Fruit fly (Drosophila melanogaster) whole organism, embryonic: ENCODE results near the gene Ppt2.

Experiments used
- Atf-2 ChIP-seq: fragments of 200-800 bp; sonication (Bioruptor generic); optimal IDR thresholded peaks from 2 replicates; lab custom pipeline; 2016; ENCODE audit warnings: missing biosample characterization, missing genetic modification characterization
- CG1024 ChIP-seq: fragments of 200-800 bp; sonication (Bioruptor generic); IDR thresholded peaks from 2 replicates; pipeline ENCODE4 v1.3.6; 2022; ENCODE audit warnings: missing biosample characterization, missing genetic modification characterization
- CG10979 ChIP-seq: fragments of 200-800 bp; sonication (Bioruptor generic); optimal IDR thresholded peaks from 2 replicates; lab custom pipeline; 2018; ENCODE audit warnings: missing biosample characterization, mild to moderate bottlenecking, missing genetic modification characterization, moderate library complexity
- CG11504 ChIP-seq: fragments of 200-800 bp; sonication (Bioruptor generic); optimal IDR thresholded peaks from 3 replicates; lab custom pipeline; 2019; ENCODE audit warnings: missing biosample characterization, mild to moderate bottlenecking, missing genetic modification characterization, moderate library complexity
- CG11560 ChIP-seq: fragments of 200-800 bp; sonication (Bioruptor generic); IDR thresholded peaks from 3 replicates; pipeline ENCODE4 v1.3.6; 2022; ENCODE audit warnings: missing biosample characterization, missing genetic modification characterization
- CG17361 ChIP-seq: fragments of 200-800 bp; sonication (Bioruptor generic); IDR thresholded peaks from 3 replicates; pipeline ENCODE4 v1.3.6; 2022; ENCODE audit warnings: missing biosample characterization, missing genetic modification characterization
- CG17802 ChIP-seq: fragments of 200-800 bp; sonication (Bioruptor generic); optimal IDR thresholded peaks from 2 replicates; lab custom pipeline; 2018; ENCODE audit warnings: missing biosample characterization, mild to moderate bottlenecking, missing genetic modification characterization, moderate library complexity
- CG2678 ChIP-seq: fragments of 200-800 bp; sonication (Bioruptor generic); optimal IDR thresholded peaks from 3 replicates; lab custom pipeline; 2019; ENCODE audit warnings: missing biosample characterization, mild to moderate bottlenecking, missing genetic modification characterization, moderate library complexity
- CG2889 ChIP-seq: fragments of 200-800 bp; sonication (Bioruptor generic); IDR thresholded peaks from 3 replicates; pipeline ENCODE4 v1.3.6; 2022; ENCODE audit warnings: missing biosample characterization, missing genetic modification characterization
- CG31365 ChIP-seq: fragments of 200-800 bp; sonication (Bioruptor generic); optimal IDR thresholded peaks from 2 replicates; lab custom pipeline; 2018; ENCODE audit warnings: missing biosample characterization, mild to moderate bottlenecking, missing genetic modification characterization
- CG31388 ChIP-seq: fragments of 200-800 bp; sonication (Bioruptor generic); optimal IDR thresholded peaks from 2 replicates; lab custom pipeline; 2016; ENCODE audit warnings: missing biosample characterization, missing genetic modification characterization
- CG32772 ChIP-seq: fragments of 200-800 bp; sonication (Bioruptor generic); IDR thresholded peaks from 2 replicates; pipeline ENCODE4 v1.3.6; 2022; ENCODE audit warnings: missing biosample characterization, missing genetic modification characterization
- CG3847 ChIP-seq: fragments of 200-800 bp; sonication (Bioruptor generic); IDR thresholded peaks from 2 replicates; pipeline ENCODE4 v1.3.6; 2022; ENCODE audit warnings: missing biosample characterization, missing genetic modification characterization
- CG4404 ChIP-seq: fragments of 200-800 bp; sonication (Bioruptor generic); IDR thresholded peaks from 2 replicates; pipeline ENCODE4 v1.3.6; 2022; ENCODE audit warnings: missing biosample characterization, missing genetic modification characterization
- CG4617 ChIP-seq: fragments of 200-800 bp; sonication (Bioruptor generic); optimal IDR thresholded peaks from 3 replicates; lab custom pipeline; 2016; ENCODE audit warnings: missing biosample characterization, missing genetic modification characterization, borderline replicate concordance
- CG4820 ChIP-seq: fragments of 200-800 bp; sonication (Bioruptor generic); optimal IDR thresholded peaks from 3 replicates; lab custom pipeline; 2016; ENCODE audit warnings: missing biosample characterization, missing genetic modification characterization
- CG7357 ChIP-seq: fragments of 200-800 bp; sonication (Bioruptor generic); IDR thresholded peaks from 3 replicates; pipeline ENCODE4 v1.3.6; 2022; ENCODE audit warnings: missing biosample characterization, missing genetic modification characterization
- CG7372 ChIP-seq: fragments of 200-800 bp; sonication (Bioruptor generic); IDR thresholded peaks from 2 replicates; pipeline ENCODE4 v1.3.6; 2022; ENCODE audit warnings: missing biosample characterization, missing genetic modification characterization
- CG8089 ChIP-seq: fragments of 200-800 bp; sonication (Bioruptor generic); optimal IDR thresholded peaks from 3 replicates; lab custom pipeline; 2016; ENCODE audit warnings: missing biosample characterization, missing genetic modification characterization
- CG8924 ChIP-seq: fragments of 200-800 bp; optimal IDR thresholded peaks from 3 replicates; lab custom pipeline; 2019; ENCODE audit warnings: missing biosample characterization, mild to moderate bottlenecking, missing genetic modification characterization, moderate library complexity
- CG9876 ChIP-seq: fragments of 200-800 bp; sonication (Bioruptor generic); optimal IDR thresholded peaks from 2 replicates; lab custom pipeline; 2016; ENCODE audit warnings: missing biosample characterization, missing genetic modification characterization
- GATAe ChIP-seq: fragments of 200-800 bp; sonication (Bioruptor generic); conservative IDR thresholded peaks from 2 replicates; pipeline ENCODE4 v1.3.6; 2022; ENCODE audit warnings: missing biosample characterization, missing genetic modification characterization
- Hmx ChIP-seq: fragments of 200-800 bp; sonication (Bioruptor generic); optimal IDR thresholded peaks from 2 replicates; lab custom pipeline; 2016; ENCODE audit warnings: missing biosample characterization, missing genetic modification characterization
- Hr51 ChIP-seq, 2 experiments: fragments of 200-800 bp; sonication (Bioruptor generic); optimal IDR thresholded peaks; 2 replicates in 1 of 2; 3 replicates in 1 of 2; lab custom pipeline; 2016 to 2018; ENCODE audit warnings: missing biosample characterization in 2 of 2, missing genetic modification characterization in 2 of 2, mild to moderate bottlenecking in 1 of 2, moderate library complexity in 1 of 2
- Jarid2 ChIP-seq: fragments of 200-800 bp; sonication (Bioruptor generic); optimal IDR thresholded peaks from 3 replicates; lab custom pipeline; 2017; ENCODE audit warnings: mild to moderate bottlenecking, missing biosample characterization, missing genetic modification reagents, missing genetic modification characterization
- Kr ChIP-seq: fragments of 200-800 bp; sonication (Bioruptor generic); optimal IDR thresholded peaks from 2 replicates; lab custom pipeline; 2017; ENCODE audit warnings: missing biosample characterization, mild to moderate bottlenecking, missing genetic modification characterization
- Med ChIP-seq: fragments of 200-800 bp; sonication (Bioruptor generic); peaks from one replicate; lab custom pipeline; 2016; ENCODE audit warnings: missing biosample characterization, missing genetic modification characterization, mild to moderate bottlenecking, inconsistent platforms, moderate library complexity
- Optix ChIP-seq: fragments of 200-800 bp; sonication (Bioruptor generic); IDR thresholded peaks from 3 replicates; pipeline ENCODE4 v1.3.6; 2022; ENCODE audit warnings: missing biosample characterization, missing genetic modification characterization
- Pdp1 ChIP-seq, 2 experiments: fragments of 200-800 bp; sonication (Bioruptor generic); optimal IDR thresholded peaks; 3 replicates each; lab custom pipeline; 2016; ENCODE audit warnings: missing biosample characterization in 2 of 2, missing genetic modification characterization in 2 of 2, mild to moderate bottlenecking in 1 of 2, moderate library complexity in 1 of 2
- Rx ChIP-seq: fragments of 200-800 bp; sonication (Bioruptor generic); IDR thresholded peaks from 2 replicates; pipeline ENCODE4 v1.3.6; 2022; ENCODE audit warnings: missing biosample characterization, missing genetic modification characterization
- Ssrp ChIP-seq: fragments of 200-800 bp; sonication (Bioruptor generic); optimal IDR thresholded peaks from 2 replicates; lab custom pipeline; 2018; ENCODE audit warnings: missing biosample characterization, mild to moderate bottlenecking, missing genetic modification characterization, moderate library complexity
- Xrp1 ChIP-seq: fragments of 200-800 bp; sonication (Bioruptor generic); IDR thresholded peaks from 2 replicates; pipeline ENCODE4 v1.3.6; 2022; ENCODE audit warnings: missing biosample characterization, missing genetic modification characterization
- ac ChIP-seq: fragments of 200-800 bp; sonication (Bioruptor generic); optimal IDR thresholded peaks from 3 replicates; lab custom pipeline; 2017; ENCODE audit warnings: missing biosample characterization, mild to moderate bottlenecking, missing genetic modification characterization
- crol ChIP-seq: fragments of 200-800 bp; sonication (Bioruptor generic); IDR thresholded peaks from 2 replicates; pipeline ENCODE4 v1.3.6; 2022; ENCODE audit warnings: missing biosample characterization, missing genetic modification characterization
- disco-r ChIP-seq: fragments of 200-800 bp; sonication (Bioruptor generic); optimal IDR thresholded peaks from 2 replicates; lab custom pipeline; 2016; ENCODE audit warnings: missing biosample characterization, missing genetic modification characterization
- dmrt99B ChIP-seq: fragments of 200-800 bp; sonication (Bioruptor generic); optimal IDR thresholded peaks from 2 replicates; lab custom pipeline; 2018; ENCODE audit warnings: missing biosample characterization, mild to moderate bottlenecking, missing genetic modification characterization, moderate library complexity
- gt ChIP-seq: fragments of 200-800 bp; sonication (Bioruptor generic); IDR thresholded peaks from 2 replicates; pipeline ENCODE4 v1.3.6; 2022; ENCODE audit warnings: missing biosample characterization, missing genetic modification characterization
- her ChIP-seq: fragments of 200-800 bp; sonication (Bioruptor generic); optimal IDR thresholded peaks from 2 replicates; lab custom pipeline; 2016; ENCODE audit warnings: missing biosample characterization, missing genetic modification characterization
- jumu ChIP-seq: fragments of 200-800 bp; sonication (Bioruptor generic); optimal IDR thresholded peaks from 3 replicates; lab custom pipeline; 2016; ENCODE audit warnings: missing biosample characterization, missing genetic modification characterization
- lmd ChIP-seq: fragments of 200-800 bp; sonication (Bioruptor generic); IDR thresholded peaks from 2 replicates; pipeline ENCODE4 v1.3.6; 2022; ENCODE audit warnings: missing biosample characterization, missing genetic modification characterization
- mld ChIP-seq: fragments of 200-800 bp; sonication (Bioruptor generic); IDR thresholded peaks from 3 replicates; pipeline ENCODE4 v1.3.6; 2022; ENCODE audit warnings: missing biosample characterization, missing genetic modification characterization; ENCODE audit not compliant: partially characterized antibody
- nerfin-1 ChIP-seq: fragments of 200-800 bp; sonication (Bioruptor generic); optimal IDR thresholded peaks from 3 replicates; lab custom pipeline; 2019; ENCODE audit warnings: missing biosample characterization, mild to moderate bottlenecking, missing genetic modification characterization, moderate library complexity
- nom ChIP-seq: fragments of 200-800 bp; sonication (Bioruptor generic); optimal IDR thresholded peaks from 2 replicates; lab custom pipeline; 2017; ENCODE audit warnings: missing biosample characterization, missing genetic modification characterization, mild to moderate bottlenecking, moderate library complexity, missing genetic modification reagents
- p53 ChIP-seq: fragments of 200-800 bp; sonication (Bioruptor generic); optimal IDR thresholded peaks from 2 replicates; lab custom pipeline; 2016; ENCODE audit warnings: missing biosample characterization, missing genetic modification characterization
- pros ChIP-seq: fragments of 200-800 bp; sonication (Bioruptor generic); optimal IDR thresholded peaks from 3 replicates; lab custom pipeline; 2019; ENCODE audit warnings: missing biosample characterization, mild to moderate bottlenecking, missing genetic modification characterization, moderate library complexity
- ranshi ChIP-seq: fragments of 200-800 bp; sonication (Bioruptor generic); IDR thresholded peaks from 2 replicates; pipeline ENCODE4 v1.3.6; 2022; ENCODE audit warnings: missing biosample characterization, missing genetic modification characterization
- sens ChIP-seq: fragments of 200-800 bp; sonication (Bioruptor generic); peaks from one replicate; lab custom pipeline; 2016; ENCODE audit warnings: missing biosample characterization, missing genetic modification characterization
- seq ChIP-seq: fragments of 200-800 bp; sonication (Bioruptor generic); IDR thresholded peaks from 2 replicates; pipeline ENCODE4 v1.3.6; 2022; ENCODE audit warnings: missing biosample characterization, missing genetic modification characterization
- slou ChIP-seq: fragments of 200-800 bp; sonication (Bioruptor generic); optimal IDR thresholded peaks from 3 replicates; lab custom pipeline; 2016; ENCODE audit warnings: missing biosample characterization, missing genetic modification characterization
- tin ChIP-seq: fragments of 200-800 bp; sonication (Bioruptor generic); optimal IDR thresholded peaks from 3 replicates; lab custom pipeline; 2016; ENCODE audit warnings: missing biosample characterization, missing genetic modification characterization
- tna ChIP-seq: fragments of 200-800 bp; sonication (Bioruptor generic); IDR thresholded peaks from 2 replicates; pipeline ENCODE4 v1.3.6; 2022; ENCODE audit warnings: missing biosample characterization, missing genetic modification characterization; ENCODE audit not compliant: partially characterized antibody
- vvl ChIP-seq: fragments of 200-800 bp; sonication (Bioruptor generic); IDR thresholded peaks from 2 replicates; pipeline ENCODE4 v1.3.6; 2022; ENCODE audit warnings: missing biosample characterization, missing genetic modification characterization

Gene Ppt2

dm6 chr2L:11323917-11324316 lies 43.8 kb downstream of the Ppt2 start (continued):
- TF ChIP-seq CG31365 (tag; lab: Kevin White, UChicago) (no peak), pros (GFP tag; lab: Kevin White, UChicago) (no peak), CG11560 (no peak), ranshi (peak; percentile 67; the same call in 1 of the 2 replicates), Kr (GFP tag; lab: Kevin White, UChicago) (no peak), p53 (no peak), CG3847 (GFP tag; lab: Robert Waterston, UW) (peak; percentile 24; the same call in 1 of the 2 replicates), lmd (peak; percentile 69), her (peak; percentile 2), Atf-2 (peak; percentile 19), tna (GFP tag; lab: Robert Waterston, UW) (no peak), Hr51 (GFP tag; optimal IDR thresholded peaks at IDR 0.05; lab: Kevin White, UChicago) (peak in 1 of 2 experiments; percentile 64), mld (GFP tag; lab: Robert Waterston, UW) (no peak), crol (no peak), GATAe (GFP tag; lab: Robert Waterston, UW) (no peak), CG8924 (tag; lab: Kevin White, UChicago) (peak; percentile 55), CG7372 (GFP tag; lab: Robert Waterston, UW) (no peak), nom (GFP tag; lab: Kevin White, UChicago) (peak; percentile 82), nerfin-1 (tag; lab: Kevin White, UChicago) (peak; percentile 19), jumu (GFP tag; lab: Kevin White, UChicago) (peak; percentile 46), dmrt99B (peak; percentile 74), Rx (GFP tag; lab: Robert Waterston, UW) (peak; percentile 57; the same call in 1 of the 2 replicates), seq (GFP tag; lab: Robert Waterston, UW) (peak; percentile 56), CG32772 (peak; percentile 63), ac (peak; percentile 20), slou (GFP tag; lab: Kevin White, UChicago) (no peak), disco-r (peak; percentile 1), gt (GFP tag; lab: Robert Waterston, UW) (no peak), Hmx (GFP tag; lab: Kevin White, UChicago) (no peak), CG1024 (GFP tag; lab: Robert Waterston, UW) (0 out of 2 replicates have a peak, but pooled peaks have one; percentile 50), CG31388 (peak; percentile 9), CG4617 (GFP tag; lab: Kevin White, UChicago) (no peak), Ssrp (tag; lab: Kevin White, UChicago) (peak; percentile 60)

DNA sequence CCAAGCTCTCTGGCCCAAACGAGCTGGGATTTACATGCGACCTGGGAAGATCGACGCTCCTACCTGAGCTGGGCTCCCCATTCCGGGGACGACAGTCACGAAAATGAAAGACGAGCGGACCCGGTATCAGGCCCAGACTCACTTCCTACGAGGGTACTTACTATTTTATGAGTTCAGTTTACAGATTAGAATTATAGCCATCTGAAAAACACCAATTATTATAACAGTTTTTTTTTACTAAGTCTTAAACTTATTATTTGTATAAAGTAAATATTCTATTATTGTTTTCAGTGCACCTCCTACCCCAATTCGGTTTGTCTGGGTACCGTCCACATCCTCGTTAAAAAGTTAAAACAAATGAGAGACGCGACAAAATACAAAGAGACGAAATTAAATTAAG lies 46.3 kb downstream of the Ppt2 start:
- TF ChIP-seq CG2889 = no peak
- TF ChIP-seq CG1024 (GFP tag; lab: Robert Waterston, UW) = no peak
- TF ChIP-seq CG4404 = peak; percentile 53
- TF ChIP-seq CG32772 = peak; percentile 38; the same call in 1 of the 2 replicates
- TF ChIP-seq CG9876 (GFP tag; lab: Kevin White, UChicago) = no peak
- TF ChIP-seq Med (GFP tag; lab: Kevin White, UChicago) = peak; percentile 24
- no peak for TF ChIP-seq CG17802
- TF ChIP-seq Pdp1 (GFP tag; optimal IDR thresholded peaks at IDR 0.05; lab: Kevin White, UChicago) = peak in 1 of 2 experiments; percentile 5
- TF ChIP-seq CG11504 (tag; lab: Kevin White, UChicago) = peak; percentile 28
- TF ChIP-seq CG10979 = peak; percentile 64
- 0 out of 2 replicates have a peak, but pooled peaks have one; percentile 30 for TF ChIP-seq vvl (GFP tag; lab: Robert Waterston, UW)
- no peak for TF ChIP-seq Optix (GFP tag; lab: Robert Waterston, UW)
- peak; percentile 94 for TF ChIP-seq sens (GFP tag; lab: Kevin White, UChicago)
- 0 out of 3 replicates have a peak, but pooled peaks have one; percentile 31 for TF ChIP-seq CG17361 (GFP tag; lab: Robert Waterston, UW)
- TF ChIP-seq CG7357 (GFP tag; lab: Robert Waterston, UW) = peak; percentile 45; the same call in 1 of the 3 replicates
- no peak for TF ChIP-seq Jarid2 (GFP tag; lab: Kevin White, UChicago)
- TF ChIP-seq CG8089 (GFP tag; lab: Kevin White, UChicago) = no peak
- TF ChIP-seq Xrp1 (GFP tag; lab: Robert Waterston, UW) = peak; percentile 79
- TF ChIP-seq CG2678 (tag; lab: Kevin White, UChicago) = peak; percentile 4
- peak; percentile 11 for TF ChIP-seq tin (GFP tag; lab: Kevin White, UChicago)
- no peak for TF ChIP-seq gt (GFP tag; lab: Robert Waterston, UW)
- peak; percentile 7 for TF ChIP-seq CG4820
